Worm (Caenorhabditis elegans): ENCODE data around the gene Y116F11B.9.

Gene Y116F11B.9

DNA sequence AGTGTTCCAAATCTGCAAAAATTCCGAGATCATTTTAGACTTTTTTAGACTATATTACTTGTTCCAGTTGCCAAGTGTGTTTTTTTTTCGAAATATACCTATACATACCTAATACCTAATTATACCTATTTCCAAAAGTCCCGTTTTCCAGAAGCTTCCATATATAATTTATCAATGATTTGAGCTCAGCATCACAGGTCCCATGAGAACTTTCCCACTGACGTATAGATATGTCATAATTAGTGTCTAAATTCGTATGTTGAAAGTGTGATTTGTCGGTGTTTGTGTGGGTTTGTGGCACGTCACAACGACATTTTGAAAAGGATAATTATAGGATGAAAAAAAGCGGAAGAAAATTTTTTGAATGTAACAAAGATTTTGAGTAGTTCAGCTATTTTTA is 62.2 kb downstream of the Y116F11B.9 start:
- TF ChIP-seq ztf-11 (tag; optimal IDR thresholded peaks at IDR 0.05) (no peak), lin-13 (GFP tag; optimal IDR thresholded peaks at IDR 0.05) (no peak), nhr-237 (tag; optimal IDR thresholded peaks at IDR 0.05) (no peak), mdl-1 (tag; optimal IDR thresholded peaks at IDR 0.05) (no peak), nhr-23 (tag; optimal IDR thresholded peaks at IDR 0.05) (no peak), blmp-1 (tag; optimal IDR thresholded peaks at IDR 0.05; ENCODE audit: insufficient read depth) (no peak), ztf-1 (GFP tag; conservative IDR thresholded peaks at IDR 0.05) (no peak), nhr-11 (tag; optimal IDR thresholded peaks at IDR 0.05) (no peak), nhr-6 (tag; optimal IDR thresholded peaks at IDR 0.05) (no peak), ceh-82 (tag; optimal IDR thresholded peaks at IDR 0.05) (no peak), F13H6.1 (tag; optimal IDR thresholded peaks at IDR 0.05) (no peak), dmd-4 (tag; optimal IDR thresholded peaks at IDR 0.05) (no peak), sma-9 (GFP tag; optimal IDR thresholded peaks at IDR 0.05) (no peak), sma-9 (tag; optimal IDR thresholded peaks at IDR 0.05) (no peak), mab-5 (tag; optimal IDR thresholded peaks at IDR 0.05) (no peak), nhr-25 (tag; optimal IDR thresholded peaks at IDR 0.05) (no peak), zag-1 (tag; optimal IDR thresholded peaks at IDR 0.05) (no peak), nhr-21 (tag; optimal IDR thresholded peaks at IDR 0.05) (no peak)
